Comparison of ENCODE assay signal across 2 fruit fly cellular contexts in the genomic region with DNA sequence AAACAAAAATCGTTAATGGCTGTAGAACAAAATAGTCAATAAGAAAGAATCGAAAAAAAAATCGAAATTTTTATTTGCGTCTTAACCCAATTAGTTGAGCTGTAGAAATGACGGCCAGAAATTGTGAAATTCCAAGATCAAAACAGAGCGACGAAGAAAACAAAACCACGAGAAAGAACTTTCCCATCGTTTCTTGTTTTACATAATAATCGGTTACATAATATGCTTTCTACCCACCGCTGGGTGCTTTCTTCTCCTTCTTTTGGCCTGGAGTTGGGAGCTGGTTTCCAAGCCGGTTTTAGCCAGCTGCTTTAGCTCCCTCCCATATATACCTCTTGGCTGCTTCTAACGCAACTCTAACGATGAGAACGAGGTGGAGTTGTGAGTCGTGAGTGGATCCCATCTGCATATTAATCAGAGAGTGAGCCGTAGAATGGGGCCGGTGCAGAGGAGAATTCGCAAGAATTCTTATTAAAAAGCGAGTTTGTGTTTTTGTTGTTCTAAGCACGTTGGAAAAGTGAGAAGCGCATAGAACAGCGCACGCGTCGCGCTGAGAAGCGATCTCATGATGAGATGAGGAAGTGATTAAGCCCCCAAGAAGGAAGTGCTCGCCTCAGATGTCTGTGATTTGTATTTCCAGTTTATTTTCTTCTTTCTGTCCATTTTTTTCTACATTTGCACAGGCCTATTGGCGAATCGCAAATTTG.
TF ChIP-seq lines count a peak whose summit lies in the region.

No protein-coding gene starts in this region.

- no peak for TF ChIP-seq CTCF in whole organism, embryonic (GFP tag; optimal IDR thresholded peaks at IDR 0.05; lab: Kevin White, UChicago)

TF ChIP-seq in whole organism, embryonic, 481 proteins besides CTCF, POLR2A, EP300 and RAD21:
- TF ChIP-seq CG17359 (tag; optimal IDR thresholded peaks at IDR 0.05; lab: Kevin White, UChicago) (no peak), wdn (GFP tag; IDR thresholded peaks at IDR 0.05; lab: Robert Waterston, UW) (no peak), Mad (GFP tag; optimal IDR thresholded peaks at IDR 0.05; lab: Kevin White, UChicago) (no peak), Chrac-16 (GFP tag; optimal IDR thresholded peaks at IDR 0.05; lab: Kevin White, UChicago) (no peak), chinmo (GFP tag; IDR thresholded peaks at IDR 0.05; lab: Robert Waterston, UW; ENCODE audit: partially characterized antibody) (0 out of 4 replicates have a peak, but pooled peaks have one; percentile 37), CoRest (tag; optimal IDR thresholded peaks at IDR 0.05; lab: Kevin White, UChicago) (no peak), zf30C (GFP tag; optimal IDR thresholded peaks at IDR 0.05; lab: Kevin White, UChicago) (no peak), PHDP (tag; optimal IDR thresholded peaks at IDR 0.05; lab: Kevin White, UChicago) (no peak), CG17829 (tag; optimal IDR thresholded peaks at IDR 0.05; lab: Kevin White, UChicago) (peak; percentile 90), Hr78 (GFP tag; optimal IDR thresholded peaks at IDR 0.05; lab: Kevin White, UChicago) (no peak), H15 (GFP tag; IDR thresholded peaks at IDR 0.05; lab: Robert Waterston, UW) (no peak), Pdp1 (GFP tag; optimal IDR thresholded peaks at IDR 0.05; lab: Kevin White, UChicago) (peak in 1 of 2 experiments; percentile 89), kay (GFP tag; optimal IDR thresholded peaks at IDR 0.05; lab: Kevin White, UChicago) (no peak), lbe (GFP tag; optimal IDR thresholded peaks at IDR 0.05; lab: Kevin White, UChicago) (no peak), pros (GFP tag; optimal IDR thresholded peaks at IDR 0.05; lab: Kevin White, UChicago) (peak; percentile 74), CG10959 (GFP tag; IDR thresholded peaks at IDR 0.05; lab: Robert Waterston, UW) (no peak), fd102C (GFP tag; optimal IDR thresholded peaks at IDR 0.05; lab: Kevin White, UChicago) (no peak), row (GFP tag; IDR thresholded peaks at IDR 0.05; lab: Robert Waterston, UW) (no peak), pzg (GFP tag; optimal IDR thresholded peaks at IDR 0.05; lab: Kevin White, UChicago) (no peak), CrebB (tag; optimal IDR thresholded peaks at IDR 0.05; lab: Kevin White, UChicago) (no peak), CG11504 (tag; optimal IDR thresholded peaks at IDR 0.05; lab: Kevin White, UChicago) (no peak), Blimp-1 (GFP tag; optimal IDR thresholded peaks at IDR 0.05; lab: Kevin White, UChicago) (peak; percentile 86), CG13424 (tag; optimal IDR thresholded peaks at IDR 0.05; lab: Kevin White, UChicago) (no peak), Sry-δ (GFP tag; optimal IDR thresholded peaks at IDR 0.05; lab: Kevin White, UChicago) (no peak), sd (tag; optimal IDR thresholded peaks at IDR 0.05; lab: Kevin White, UChicago) (no peak), kni (GFP tag; optimal IDR thresholded peaks at IDR 0.05; lab: Kevin White, UChicago) (peak; percentile 58), CG4617 (GFP tag; optimal IDR thresholded peaks at IDR 0.05; lab: Kevin White, UChicago; ENCODE audit: borderline replicate concordance) (no peak)

TF ChIP-seq in whole organism, prepupa, 60 proteins besides CTCF, POLR2A, EP300 and RAD21:
- 0 out of 3 replicates have a peak, but pooled peaks have one; percentile 24 for TF ChIP-seq CG6163 (GFP tag; IDR thresholded peaks at IDR 0.05; lab: Robert Waterston, UW)
- TF ChIP-seq Eip93F (GFP tag; optimal IDR thresholded peaks at IDR 0.05; lab: Kevin White, UChicago) = no peak
